In the genomic region with DNA sequence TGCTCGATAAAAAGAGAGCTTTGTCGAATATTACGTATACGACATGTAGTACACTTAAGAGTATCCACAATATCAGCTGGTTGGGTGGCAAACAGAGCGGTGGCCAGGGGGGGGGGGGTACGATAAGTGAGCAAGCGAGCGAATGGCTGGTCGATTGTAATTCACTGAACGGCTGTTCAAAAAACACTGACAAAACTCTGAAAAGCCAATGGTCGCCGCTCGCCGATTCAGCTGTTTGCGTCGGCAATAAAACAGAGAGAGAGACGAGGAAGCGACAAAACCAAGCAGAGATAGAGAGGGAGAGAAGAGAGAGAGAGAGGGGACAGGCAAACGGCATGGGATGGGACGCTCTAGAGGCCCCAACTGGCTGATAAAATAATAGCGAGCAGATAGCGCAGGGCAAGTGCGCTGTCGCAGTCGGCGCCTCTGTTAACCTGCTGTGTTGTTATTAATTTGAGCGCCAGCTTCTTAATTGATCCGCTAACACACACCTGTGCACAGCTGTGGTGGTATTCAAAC, we compare ENCODE assay signal across 1 fruit fly cellular context.
TF ChIP-seq lines count a peak whose summit lies in the region.

Gene cnc, minus strand, starts transcription at position 191 of the 519 bp plus-strand sequence.

TF ChIP-seq in whole organism, embryonic, 481 proteins besides CTCF, POLR2A, EP300 and RAD21 (continued from another document and continues in another):
- TF ChIP-seq CG2129 (GFP tag; IDR thresholded peaks at IDR 0.05; lab: Robert Waterston, UW; ENCODE audit: partially characterized antibody) = no peak
- no peak for TF ChIP-seq D (optimal IDR thresholded peaks at IDR 0.05; lab: Kevin White, UChicago)
- no peak for TF ChIP-seq D (GFP tag; optimal IDR thresholded peaks at IDR 0.05; lab: Kevin White, UChicago)
- TF ChIP-seq Spps (tag; optimal IDR thresholded peaks at IDR 0.05; lab: Kevin White, UChicago) = no peak
- TF ChIP-seq pho (GFP tag; optimal IDR thresholded peaks at IDR 0.05; lab: Kevin White, UChicago) = no peak
- no peak for TF ChIP-seq CrebB (tag; optimal IDR thresholded peaks at IDR 0.05; lab: Kevin White, UChicago)
- no peak for TF ChIP-seq CG15073 (GFP tag; optimal IDR thresholded peaks at IDR 0.05; lab: Kevin White, UChicago)
- peak; percentile 61 for TF ChIP-seq lab (GFP tag; optimal IDR thresholded peaks at IDR 0.05; lab: Kevin White, UChicago)
- no peak for TF ChIP-seq odd (GFP tag; optimal IDR thresholded peaks at IDR 0.05; lab: Kevin White, UChicago)
- TF ChIP-seq CG9437 (GFP tag; optimal IDR thresholded peaks at IDR 0.05; lab: Kevin White, UChicago) = no peak
- no peak for TF ChIP-seq cas (GFP tag; IDR thresholded peaks at IDR 0.05; lab: Robert Waterston, UW)
- TF ChIP-seq Atf6 (GFP tag; IDR thresholded peaks at IDR 0.05; lab: Robert Waterston, UW) = peak; percentile 63
- no peak for TF ChIP-seq CG33557 (GFP tag; optimal IDR thresholded peaks at IDR 0.05; lab: Kevin White, UChicago)
- peak; percentile 16 for TF ChIP-seq CG6854 (GFP tag; optimal IDR thresholded peaks at IDR 0.05; lab: Kevin White, UChicago)
- TF ChIP-seq CG12104 (GFP tag; optimal IDR thresholded peaks at IDR 0.05; lab: Kevin White, UChicago) = no peak
- TF ChIP-seq ash1 (GFP tag; optimal IDR thresholded peaks at IDR 0.05; lab: Kevin White, UChicago) = no peak
- no peak for TF ChIP-seq Usf (GFP tag; optimal IDR thresholded peaks at IDR 0.05; lab: Kevin White, UChicago)
- no peak for TF ChIP-seq stwl (tag; optimal IDR thresholded peaks at IDR 0.05; lab: Kevin White, UChicago)
- TF ChIP-seq Optix (GFP tag; IDR thresholded peaks at IDR 0.05; lab: Robert Waterston, UW) = no peak; the same call in 2 of the 3 replicates
- no peak for TF ChIP-seq CG12155 (GFP tag; optimal IDR thresholded peaks at IDR 0.05; lab: Kevin White, UChicago)
- TF ChIP-seq CG4854 (GFP tag; optimal IDR thresholded peaks at IDR 0.05; lab: Kevin White, UChicago) = no peak
- TF ChIP-seq YL-1 (GFP tag; optimal IDR thresholded peaks at IDR 0.05; lab: Kevin White, UChicago) = no peak
- TF ChIP-seq MBD-R2 (GFP tag; IDR thresholded peaks at IDR 0.05; lab: Robert Waterston, UW) = no peak
- TF ChIP-seq Dbx (GFP tag; IDR thresholded peaks at IDR 0.05; lab: Robert Waterston, UW) = peak; percentile 50; the same call in 1 of the 3 replicates
- TF ChIP-seq CG2678 (tag; optimal IDR thresholded peaks at IDR 0.05; lab: Kevin White, UChicago) = peak; percentile 23
- TF ChIP-seq CG30403 (GFP tag; optimal IDR thresholded peaks at IDR 0.05; lab: Kevin White, UChicago) = no peak
- TF ChIP-seq Ets97D (GFP tag; optimal IDR thresholded peaks at IDR 0.05; lab: Kevin White, UChicago) = no peak
- no peak for TF ChIP-seq shn (GFP tag; optimal IDR thresholded peaks at IDR 0.05; lab: Kevin White, UChicago)
- no peak for TF ChIP-seq Doc2 (GFP tag; IDR thresholded peaks at IDR 0.05; lab: Robert Waterston, UW)
- TF ChIP-seq CG31441 (GFP tag; IDR thresholded peaks at IDR 0.05; lab: Robert Waterston, UW) = no peak; the same call in 1 of the 2 replicates
- TF ChIP-seq CG10209 (GFP tag; optimal IDR thresholded peaks at IDR 0.05; lab: Kevin White, UChicago) = no peak
- no peak for TF ChIP-seq CG7556 (GFP tag; optimal IDR thresholded peaks at IDR 0.05; lab: Kevin White, UChicago)
- no peak for TF ChIP-seq CG14014 (GFP tag; IDR thresholded peaks at IDR 0.05; lab: Robert Waterston, UW)
- TF ChIP-seq sr (GFP tag; IDR thresholded peaks at IDR 0.05; lab: Robert Waterston, UW) = no peak; the same call in 2 of the 3 replicates
- TF ChIP-seq CG34224 (GFP tag; IDR thresholded peaks at IDR 0.05; lab: Robert Waterston, UW; ENCODE audit: partially characterized antibody) = peak; percentile 63; the same call in 2 of the 3 replicates
- TF ChIP-seq CG17612 (GFP tag; IDR thresholded peaks at IDR 0.05; lab: Robert Waterston, UW) = no peak
- peak; percentile 4 for TF ChIP-seq trem (tag; optimal IDR thresholded peaks at IDR 0.05; lab: Kevin White, UChicago)
- TF ChIP-seq HmgD (GFP tag; optimal IDR thresholded peaks at IDR 0.05; lab: Kevin White, UChicago) = no peak
- no peak for TF ChIP-seq CG4282 (GFP tag; optimal IDR thresholded peaks at IDR 0.05; lab: Kevin White, UChicago)
- TF ChIP-seq B-H1 (GFP tag; IDR thresholded peaks at IDR 0.05; lab: Robert Waterston, UW) = no peak; the same call in 2 of the 3 replicates
- no peak for TF ChIP-seq Gsc (GFP tag; IDR thresholded peaks at IDR 0.05; lab: Robert Waterston, UW)
- TF ChIP-seq tna (GFP tag; IDR thresholded peaks at IDR 0.05; lab: Robert Waterston, UW; ENCODE audit: partially characterized antibody) = peak; percentile 35
- no peak for TF ChIP-seq CG3995 (GFP tag; optimal IDR thresholded peaks at IDR 0.05; lab: Kevin White, UChicago)
- no peak for TF ChIP-seq Dad (GFP tag; optimal IDR thresholded peaks at IDR 0.05; lab: Kevin White, UChicago)
- TF ChIP-seq MESR4 (GFP tag; optimal IDR thresholded peaks at IDR 0.05; lab: Kevin White, UChicago) = no peak
- no peak for TF ChIP-seq CG18262 (tag; optimal IDR thresholded peaks at IDR 0.05; lab: Kevin White, UChicago)
- TF ChIP-seq otp (GFP tag; IDR thresholded peaks at IDR 0.05; lab: Robert Waterston, UW) = no peak
- peak; percentile 25 for TF ChIP-seq oc (tag; optimal IDR thresholded peaks at IDR 0.05; lab: Kevin White, UChicago)
- TF ChIP-seq prd (optimal IDR thresholded peaks at IDR 0.05; lab: Kevin White, UChicago) = no peak
- no peak for TF ChIP-seq prd (GFP tag; IDR thresholded peaks at IDR 0.05; lab: Robert Waterston, UW)
- TF ChIP-seq CG8089 (GFP tag; optimal IDR thresholded peaks at IDR 0.05; lab: Kevin White, UChicago) = no peak
- TF ChIP-seq mld (GFP tag; IDR thresholded peaks at IDR 0.05; lab: Robert Waterston, UW; ENCODE audit: partially characterized antibody) = no peak
- peak; percentile 4 for TF ChIP-seq CG6813 (GFP tag; optimal IDR thresholded peaks at IDR 0.05; lab: Kevin White, UChicago)
- peak; percentile 69 for TF ChIP-seq mirr (GFP tag; optimal IDR thresholded peaks at IDR 0.05; lab: Kevin White, UChicago)
- TF ChIP-seq CG17328 (GFP tag; IDR thresholded peaks at IDR 0.05; lab: Robert Waterston, UW) = no peak
- TF ChIP-seq CG10274 (GFP tag; optimal IDR thresholded peaks at IDR 0.05; lab: Kevin White, UChicago) = no peak
- TF ChIP-seq Atf3 (GFP tag; optimal IDR thresholded peaks at IDR 0.05; lab: Kevin White, UChicago) = no peak
- no peak for TF ChIP-seq fu2 (GFP tag; optimal IDR thresholded peaks at IDR 0.05; lab: Kevin White, UChicago)
- 0 out of 2 replicates have a peak, but pooled peaks have one; percentile 12 for TF ChIP-seq CG11247 (GFP tag; IDR thresholded peaks at IDR 0.05; lab: Robert Waterston, UW)
- TF ChIP-seq bsh (GFP tag; optimal IDR thresholded peaks at IDR 0.05; lab: Kevin White, UChicago) = no peak
- TF ChIP-seq Sox102F (GFP tag; optimal IDR thresholded peaks at IDR 0.05; lab: Kevin White, UChicago) = no peak
- TF ChIP-seq HHEX (GFP tag; optimal IDR thresholded peaks at IDR 0.05; lab: Kevin White, UChicago) = peak; percentile 44
- TF ChIP-seq jing (GFP tag; optimal IDR thresholded peaks at IDR 0.05; lab: Kevin White, UChicago) = no peak
- no peak for TF ChIP-seq CG17359 (tag; optimal IDR thresholded peaks at IDR 0.05; lab: Kevin White, UChicago)
- no peak for TF ChIP-seq pum (GFP tag; optimal IDR thresholded peaks at IDR 0.05; lab: Kevin White, UChicago)
- TF ChIP-seq Dip2 (GFP tag; IDR thresholded peaks at IDR 0.05; lab: Robert Waterston, UW) = no peak
- TF ChIP-seq Dp (GFP tag; optimal IDR thresholded peaks at IDR 0.05; lab: Kevin White, UChicago) = no peak
- TF ChIP-seq corto (GFP tag; optimal IDR thresholded peaks at IDR 0.05; lab: Kevin White, UChicago) = no peak
- peak; percentile 27; the same call in 1 of the 2 replicates for TF ChIP-seq slbo (GFP tag; IDR thresholded peaks at IDR 0.05; lab: Robert Waterston, UW)
- TF ChIP-seq CG12071 (GFP tag; optimal IDR thresholded peaks at IDR 0.05; lab: Kevin White, UChicago) = peak; percentile 63
- TF ChIP-seq lilli (GFP tag; optimal IDR thresholded peaks at IDR 0.05; lab: Kevin White, UChicago) = no peak
- peak; percentile 66 for TF ChIP-seq Fer1 (GFP tag; optimal IDR thresholded peaks at IDR 0.05; lab: Kevin White, UChicago)
- no peak for TF ChIP-seq ase (GFP tag; IDR thresholded peaks at IDR 0.05; lab: Robert Waterston, UW)
- TF ChIP-seq nau (GFP tag; optimal IDR thresholded peaks at IDR 0.05; lab: Kevin White, UChicago) = peak; percentile 55
- TF ChIP-seq Elba2 (GFP tag; optimal IDR thresholded peaks at IDR 0.05; lab: Kevin White, UChicago) = no peak
- TF ChIP-seq ranshi (GFP tag; IDR thresholded peaks at IDR 0.05; lab: Robert Waterston, UW) = peak; percentile 23; the same call in 1 of the 2 replicates
- no peak for TF ChIP-seq grau (tag; optimal IDR thresholded peaks at IDR 0.05; lab: Kevin White, UChicago)
- no peak for TF ChIP-seq sisA (GFP tag; IDR thresholded peaks at IDR 0.05; lab: Robert Waterston, UW)
- no peak for TF ChIP-seq CG18476 (GFP tag; optimal IDR thresholded peaks at IDR 0.05; lab: Kevin White, UChicago)
- TF ChIP-seq CG8944 (GFP tag; optimal IDR thresholded peaks at IDR 0.05; lab: Kevin White, UChicago) = no peak
- peak; percentile 46 for TF ChIP-seq CG18599 (GFP tag; optimal IDR thresholded peaks at IDR 0.05; lab: Kevin White, UChicago)
- peak; percentile 83 for TF ChIP-seq grn (GFP tag; optimal IDR thresholded peaks at IDR 0.05; lab: Kevin White, UChicago)
- TF ChIP-seq Doc3 (GFP tag; IDR thresholded peaks at IDR 0.05; lab: Robert Waterston, UW; ENCODE audit: partially characterized antibody) = peak; percentile 44; the same call in 1 of the 3 replicates
- no peak for TF ChIP-seq Kr (GFP tag; optimal IDR thresholded peaks at IDR 0.05; lab: Kevin White, UChicago)
- TF ChIP-seq pros (GFP tag; optimal IDR thresholded peaks at IDR 0.05; lab: Kevin White, UChicago) = no peak
- no peak for TF ChIP-seq CG4617 (GFP tag; optimal IDR thresholded peaks at IDR 0.05; lab: Kevin White, UChicago; ENCODE audit: borderline replicate concordance)
- 0 out of 4 replicates have a peak, but pooled peaks have one; percentile 38 for TF ChIP-seq Dll (GFP tag; IDR thresholded peaks at IDR 0.05; lab: Robert Waterston, UW; ENCODE audit: partially characterized antibody)
- no peak for TF ChIP-seq NfI (GFP tag; optimal IDR thresholded peaks at IDR 0.05; lab: Kevin White, UChicago)
- TF ChIP-seq CG9215 (GFP tag; IDR thresholded peaks at IDR 0.05; lab: Robert Waterston, UW) = no peak
- peak; percentile 40 for TF ChIP-seq CG2120 (GFP tag; optimal IDR thresholded peaks at IDR 0.05; lab: Kevin White, UChicago)
- TF ChIP-seq chif (GFP tag; optimal IDR thresholded peaks at IDR 0.05; lab: Kevin White, UChicago) = no peak
- TF ChIP-seq CG8478 (optimal IDR thresholded peaks at IDR 0.05; lab: Kevin White, UChicago) = no peak
- TF ChIP-seq mam (GFP tag; optimal IDR thresholded peaks at IDR 0.05; lab: Kevin White, UChicago) = no peak
- TF ChIP-seq CG12659 (GFP tag; optimal IDR thresholded peaks at IDR 0.05; lab: Kevin White, UChicago) = no peak
- TF ChIP-seq GATAe (GFP tag; conservative IDR thresholded peaks at IDR 0.05; lab: Robert Waterston, UW) = peak; percentile 50
- TF ChIP-seq Mad (GFP tag; optimal IDR thresholded peaks at IDR 0.05; lab: Kevin White, UChicago) = no peak
- TF ChIP-seq kni (GFP tag; optimal IDR thresholded peaks at IDR 0.05; lab: Kevin White, UChicago) = peak; percentile 38
- TF ChIP-seq Xrp1 (GFP tag; IDR thresholded peaks at IDR 0.05; lab: Robert Waterston, UW) = no peak
- no peak for TF ChIP-seq Mes4 (GFP tag; optimal IDR thresholded peaks at IDR 0.05; lab: Kevin White, UChicago)
- no peak for TF ChIP-seq br (optimal IDR thresholded peaks at IDR 0.05; lab: Kevin White, UChicago)
- peak; percentile 72; the same call in 1 of the 3 replicates for TF ChIP-seq gce (GFP tag; IDR thresholded peaks at IDR 0.05; lab: Robert Waterston, UW)
- TF ChIP-seq dysf (GFP tag; IDR thresholded peaks at IDR 0.05; lab: Robert Waterston, UW) = peak; percentile 9; the same call in 1 of the 3 replicates
- no peak for TF ChIP-seq tup (GFP tag; optimal IDR thresholded peaks at IDR 0.05; lab: Kevin White, UChicago)
- TF ChIP-seq CG15514 (GFP tag; optimal IDR thresholded peaks at IDR 0.05; lab: Kevin White, UChicago) = peak; percentile 44
- TF ChIP-seq Taf1 (GFP tag; IDR thresholded peaks at IDR 0.05; lab: Robert Waterston, UW) = no peak
- TF ChIP-seq en (GFP tag; optimal IDR thresholded peaks at IDR 0.05; lab: Kevin White, UChicago) = no peak
- TF ChIP-seq Oaz (GFP tag; IDR thresholded peaks at IDR 0.05; lab: Robert Waterston, UW) = no peak
- no peak for TF ChIP-seq CG14441 (GFP tag; IDR thresholded peaks at IDR 0.05; lab: Robert Waterston, UW)
- peak; percentile 31 for TF ChIP-seq CG31365 (tag; optimal IDR thresholded peaks at IDR 0.05; lab: Kevin White, UChicago)
- TF ChIP-seq CG9817 (tag; optimal IDR thresholded peaks at IDR 0.05; lab: Kevin White, UChicago) = no peak
- TF ChIP-seq ewg (GFP tag; optimal IDR thresholded peaks at IDR 0.05; lab: Kevin White, UChicago) = no peak
- no peak for TF ChIP-seq CoRest (tag; optimal IDR thresholded peaks at IDR 0.05; lab: Kevin White, UChicago)
- TF ChIP-seq btn (GFP tag; optimal IDR thresholded peaks at IDR 0.05; lab: Kevin White, UChicago) = no peak
- TF ChIP-seq CG3847 (GFP tag; IDR thresholded peaks at IDR 0.05; lab: Robert Waterston, UW) = 0 out of 2 replicates have a peak, but pooled peaks have one; percentile 10
- TF ChIP-seq CG10462 (GFP tag; optimal IDR thresholded peaks at IDR 0.05; lab: Kevin White, UChicago) = no peak
- no peak for TF ChIP-seq ro (GFP tag; IDR thresholded peaks at IDR 0.05; lab: Robert Waterston, UW)
- no peak for TF ChIP-seq CG4404 (GFP tag; IDR thresholded peaks at IDR 0.05; lab: Robert Waterston, UW)
- no peak for TF ChIP-seq Dfd (GFP tag; optimal IDR thresholded peaks at IDR 0.05; lab: Kevin White, UChicago)
- TF ChIP-seq CG17361 (GFP tag; IDR thresholded peaks at IDR 0.05; lab: Robert Waterston, UW) = no peak
- no peak for TF ChIP-seq CG42726 (GFP tag; IDR thresholded peaks at IDR 0.05; lab: Robert Waterston, UW; ENCODE audit: partially characterized antibody)
- no peak for TF ChIP-seq scrt (GFP tag; optimal IDR thresholded peaks at IDR 0.05; lab: Kevin White, UChicago)
- TF ChIP-seq CG3163 (GFP tag; optimal IDR thresholded peaks at IDR 0.05; lab: Kevin White, UChicago) = peak; percentile 97
- TF ChIP-seq Ets65A (GFP tag; lab: Kevin White, UChicago) = no peak
- no peak for TF ChIP-seq CG14050 (GFP tag; IDR thresholded peaks at IDR 0.05; lab: Robert Waterston, UW)
- no peak for TF ChIP-seq CG2875 (GFP tag; optimal IDR thresholded peaks at IDR 0.05; lab: Kevin White, UChicago)
- no peak for TF ChIP-seq schlank (tag; optimal IDR thresholded peaks at IDR 0.05; lab: Kevin White, UChicago)
- TF ChIP-seq Fer2 (tag; optimal IDR thresholded peaks at IDR 0.05; lab: Kevin White, UChicago) = no peak
- TF ChIP-seq CG6272 (GFP tag; IDR thresholded peaks at IDR 0.05; lab: Robert Waterston, UW) = no peak
- peak; percentile 77 for TF ChIP-seq Nf-YC (tag; optimal IDR thresholded peaks at IDR 0.05; lab: Kevin White, UChicago)
